Fruit fly (Drosophila melanogaster) whole organism, embryonic: ENCODE results near the gene CG31176.

ENCODE experiments used
- CG10431 ChIP-seq: fragments of 200-800 bp; sonication (Bioruptor generic); optimal IDR thresholded peaks from 3 replicates; lab custom pipeline; 2018; ENCODE audit warnings: missing biosample characterization, mild to moderate bottlenecking, missing genetic modification characterization
- Lpt ChIP-seq: fragments of >200 bp; optimal IDR thresholded peaks from 2 replicates; lab custom pipeline; 2018; ENCODE audit warnings: missing biosample characterization, missing genetic modification characterization

dm6 chr3R:21641517-21642137 is 77.8 kb downstream of the CG31176 start:
- TF ChIP-seq CG10431 (GFP tag; lab: Kevin White, UChicago) (no peak), Lpt (GFP tag; lab: Kevin White, UChicago) (no peak)
